Worm (Caenorhabditis elegans): Measurements from ENCODE around the gene Y64G10A.7.

- TF ChIP-seq snpc-4 (tag; optimal IDR thresholded peaks at IDR 0.05) (no peak), ceh-83 (GFP tag; optimal IDR thresholded peaks at IDR 0.05) (no peak), pha-4 (tag; optimal IDR thresholded peaks at IDR 0.05) (no peak)
Measured at ce11 chrIV:14335768-14336167, 44.1 kb downstream of the Y64G10A.7 start.
